Worm (Caenorhabditis elegans): ENCODE measurements around the gene T24B8.3.

Gene T24B8.3

ce11 chrII:9057035-9057668, 3.8 kb downstream of the T24B8.3 start, which contains the start of gene rpl-32 (continued):
- peak; percentile 14 for TF ChIP-seq F37D6.2 (tag; optimal IDR thresholded peaks at IDR 0.05)
- 0 out of 2 replicates have a peak, but pooled peaks have one; percentile 6 for TF ChIP-seq Y105C5A.15 (GFP tag; IDR thresholded peaks at IDR 0.05)
- peak; percentile 71 for TF ChIP-seq dpl-1 (GFP tag; optimal IDR thresholded peaks at IDR 0.05)
- peak; percentile 76 for TF ChIP-seq nhr-28 (tag; optimal IDR thresholded peaks at IDR 0.05)
- TF ChIP-seq unc-130 (GFP tag; optimal IDR thresholded peaks at IDR 0.05): peak; percentile 66
- peak; percentile 81 for TF ChIP-seq nhr-11 (tag; optimal IDR thresholded peaks at IDR 0.05)
- TF ChIP-seq daf-16 (GFP tag; optimal IDR thresholded peaks at IDR 0.05): no peak
- peak; percentile 17 for TF ChIP-seq daf-16 (tag; optimal IDR thresholded peaks at IDR 0.05)
- peak; percentile 86 for TF ChIP-seq dve-1 (tag; optimal IDR thresholded peaks at IDR 0.05; ENCODE audit: insufficient read depth)
- TF ChIP-seq hlh-30 (tag; optimal IDR thresholded peaks at IDR 0.05; ENCODE audit: insufficient read depth): peak; percentile 76
- TF ChIP-seq Y5F2A.4 (GFP tag; optimal IDR thresholded peaks at IDR 0.05): no peak
- TF ChIP-seq snpc-1.2 (GFP tag; IDR thresholded peaks at IDR 0.05): no peak
- TF ChIP-seq cey-2 (tag; optimal IDR thresholded peaks at IDR 0.05; ENCODE audit: borderline replicate concordance, insufficient read depth): no peak
- peak; percentile 74 for TF ChIP-seq rbr-2 (tag; optimal IDR thresholded peaks at IDR 0.05)
- TF ChIP-seq unc-39 (tag; optimal IDR thresholded peaks at IDR 0.05): no peak
- no peak for TF ChIP-seq ces-1 (GFP tag; optimal IDR thresholded peaks at IDR 0.05)
- peak; percentile 76 for TF ChIP-seq hlh-11 (tag; optimal IDR thresholded peaks at IDR 0.05)
- TF ChIP-seq zfp-3 (GFP tag; conservative IDR thresholded peaks at IDR 0.05): no peak
- peak; percentile 80 for TF ChIP-seq mes-2 (tag; optimal IDR thresholded peaks at IDR 0.05; ENCODE audit: poor library complexity, severe bottlenecking)
- TF ChIP-seq nhr-102 (tag; optimal IDR thresholded peaks at IDR 0.05): peak; percentile 25
- TF ChIP-seq lin-15B (tag; optimal IDR thresholded peaks at IDR 0.05): peak; percentile 32

- TF ChIP-seq nhr-41 (GFP tag; IDR thresholded peaks at IDR 0.05) (no peak), ctbp-1 (GFP tag; IDR thresholded peaks at IDR 0.05) (0 out of 2 replicates have a peak, but pooled peaks have one; percentile 33), madf-9 (GFP tag; conservative IDR thresholded peaks at IDR 0.05) (no peak), arid-1 (GFP tag; conservative IDR thresholded peaks at IDR 0.05) (peak; percentile 81), F49E8.2 (tag; optimal IDR thresholded peaks at IDR 0.05; ENCODE audit: borderline replicate concordance) (peak; percentile 90), ceh-20 (GFP tag; IDR thresholded peaks at IDR 0.05) (no peak), snpc-1.2 (GFP tag; IDR thresholded peaks at IDR 0.05) (peak; percentile 53; the same call in 1 of the 2 replicates), madf-5 (GFP tag; IDR thresholded peaks at IDR 0.05) (0 out of 4 replicates have a peak, but pooled peaks of 1 of the 2 experiments have one; percentile 27), hlh-30 (tag; optimal IDR thresholded peaks at IDR 0.05; ENCODE audit: insufficient read depth) (no peak), Y5F2A.4 (GFP tag; optimal IDR thresholded peaks at IDR 0.05) (peak; percentile 17), ama-1 (optimal IDR thresholded peaks at IDR 0.05) (peak; percentile 59), pqm-1 (tag; optimal IDR thresholded peaks at IDR 0.05) (no peak), unc-130 (GFP tag; optimal IDR thresholded peaks at IDR 0.05) (peak; percentile 18), egl-27 (tag; optimal IDR thresholded peaks at IDR 0.05) (no peak), tra-1 (GFP tag; IDR thresholded peaks at IDR 0.05) (0 out of 2 replicates have a peak, but pooled peaks have one; percentile 31), lin-38 (GFP tag; IDR thresholded peaks at IDR 0.05) (peak; percentile 82), unc-62 (GFP tag; optimal IDR thresholded peaks at IDR 0.05 in 1 of 2) (no peak), unc-62 (tag; optimal IDR thresholded peaks at IDR 0.05) (no peak), dmd-8 (GFP tag; IDR thresholded peaks at IDR 0.05) (peak; percentile 65; the same call in 1 of the 2 replicates), nhr-48 (tag; optimal IDR thresholded peaks at IDR 0.05) (no peak), daf-19 (GFP tag; conservative IDR thresholded peaks at IDR 0.05) (0 out of 2 replicates have a peak, but pooled peaks have one; percentile 18), Y48G9A.11 (GFP tag; IDR thresholded peaks at IDR 0.05) (peak; percentile 70), D1046.2 (GFP tag; IDR thresholded peaks at IDR 0.05) (0 out of 2 replicates have a peak, but pooled peaks have one; percentile 8), gei-8 (GFP tag; optimal IDR thresholded peaks at IDR 0.05) (no peak), F44E2.7 (GFP tag; IDR thresholded peaks at IDR 0.05) (0 out of 2 replicates have a peak, but pooled peaks have one; percentile 38)
Observed at ce11 chrII:9056215-9056819, 4.6 kb downstream of the T24B8.3 start.
